Fruit fly (Drosophila melanogaster) whole organism, embryonic: ENCODE data around the gene CG42536.
A peak's percentile ranks its signal among the peaks of the same experiment; 100 is the strongest.

Experiments
- Adf1 ChIP-seq: fragments of 200-800 bp; sonication (Bioruptor generic); IDR thresholded peaks from 2 replicates; pipeline ENCODE4 v1.3.6; 2022; ENCODE audit warnings: missing biosample characterization, missing genetic modification characterization
- CG10267 ChIP-seq: fragments of 200-800 bp; sonication (Bioruptor generic); optimal IDR thresholded peaks from 2 replicates; lab custom pipeline; 2018; ENCODE audit warnings: missing biosample characterization, mild to moderate bottlenecking, missing genetic modification characterization, moderate library complexity
- CG10431 ChIP-seq: fragments of 200-800 bp; sonication (Bioruptor generic); optimal IDR thresholded peaks from 3 replicates; lab custom pipeline; 2018; ENCODE audit warnings: missing biosample characterization, mild to moderate bottlenecking, missing genetic modification characterization
- CG11085 ChIP-seq: fragments of 200-800 bp; sonication (Bioruptor generic); IDR thresholded peaks from 2 replicates; pipeline ENCODE4 v1.3.6; 2022; ENCODE audit warnings: missing biosample characterization, missing genetic modification characterization
- CG12942 ChIP-seq: fragments of 200-800 bp; sonication (Bioruptor generic); optimal IDR thresholded peaks from 3 replicates; lab custom pipeline; 2016; ENCODE audit warnings: missing biosample characterization, missing genetic modification characterization
- CG14441 ChIP-seq: fragments of 200-800 bp; sonication (Bioruptor generic); IDR thresholded peaks from 2 replicates; pipeline ENCODE4 v1.3.6; 2022; ENCODE audit warnings: missing biosample characterization, missing genetic modification characterization
- CG1602 ChIP-seq: fragments of 200-800 bp; sonication (Bioruptor generic); optimal IDR thresholded peaks from 3 replicates; lab custom pipeline; 2016; ENCODE audit warnings: missing biosample characterization, missing genetic modification characterization
- CG1603 ChIP-seq: fragments of 200-800 bp; sonication (Bioruptor generic); optimal IDR thresholded peaks from 2 replicates; lab custom pipeline; 2019; ENCODE audit warnings: missing biosample characterization, mild to moderate bottlenecking, missing genetic modification characterization, moderate library complexity
- CG17186 ChIP-seq: fragments of 200-800 bp; sonication (Bioruptor generic); optimal IDR thresholded peaks from 3 replicates; lab custom pipeline; 2017; ENCODE audit warnings: missing biosample characterization, missing genetic modification reagents, missing genetic modification characterization
- CG17328 ChIP-seq: fragments of 200-800 bp; sonication (Bioruptor generic); IDR thresholded peaks from 2 replicates; pipeline ENCODE4 v1.3.6; 2022; ENCODE audit warnings: missing biosample characterization, missing genetic modification characterization
- CG18262 ChIP-seq: fragments of 200-800 bp; optimal IDR thresholded peaks from 3 replicates; lab custom pipeline; 2019; ENCODE audit warnings: missing biosample characterization, mild to moderate bottlenecking, missing genetic modification characterization, moderate library complexity
- CG2712 ChIP-seq: fragments of 200-800 bp; optimal IDR thresholded peaks from 3 replicates; lab custom pipeline; 2019; ENCODE audit warnings: missing biosample characterization, mild to moderate bottlenecking, missing genetic modification characterization, moderate library complexity
- CG31441 ChIP-seq: fragments of 200-800 bp; sonication (Bioruptor generic); IDR thresholded peaks from 2 replicates; pipeline ENCODE4 v1.3.6; 2022; ENCODE audit warnings: missing biosample characterization, missing genetic modification characterization
- CG34376 ChIP-seq: fragments of 200-800 bp; sonication (Bioruptor generic); optimal IDR thresholded peaks from 2 replicates; lab custom pipeline; 2018; ENCODE audit warnings: missing biosample characterization, mild to moderate bottlenecking, missing genetic modification characterization
- CG3838 ChIP-seq: fragments of 200-800 bp; sonication (Bioruptor generic); optimal IDR thresholded peaks from 3 replicates; lab custom pipeline; 2016; ENCODE audit warnings: missing biosample characterization, missing genetic modification characterization
- CG6683 ChIP-seq: fragments of 200-800 bp; sonication (Bioruptor generic); optimal IDR thresholded peaks from 2 replicates; lab custom pipeline; 2017; ENCODE audit warnings: missing biosample characterization, mild to moderate bottlenecking, missing genetic modification characterization, missing genetic modification reagents
- CG7372 ChIP-seq: fragments of 200-800 bp; sonication (Bioruptor generic); IDR thresholded peaks from 2 replicates; pipeline ENCODE4 v1.3.6; 2022; ENCODE audit warnings: missing biosample characterization, missing genetic modification characterization
- CG7839 ChIP-seq: fragments of 200-800 bp; sonication (Bioruptor generic); optimal IDR thresholded peaks from 3 replicates; lab custom pipeline; 2018; ENCODE audit warnings: missing biosample characterization, mild to moderate bottlenecking, missing genetic modification characterization, moderate library complexity
- CG7987 ChIP-seq: fragments of 200-800 bp; sonication (Bioruptor generic); optimal IDR thresholded peaks from 2 replicates; lab custom pipeline; 2018; ENCODE audit warnings: missing biosample characterization, mild to moderate bottlenecking, missing genetic modification characterization, moderate library complexity
- CG8089 ChIP-seq: fragments of 200-800 bp; sonication (Bioruptor generic); optimal IDR thresholded peaks from 3 replicates; lab custom pipeline; 2016; ENCODE audit warnings: missing biosample characterization, missing genetic modification characterization
- CkIIα-i1 ChIP-seq: fragments of 200-800 bp; sonication (Bioruptor generic); IDR thresholded peaks from 2 replicates; pipeline ENCODE4 v1.3.6; 2022; ENCODE audit warnings: missing biosample characterization, missing genetic modification characterization
- HLH54F ChIP-seq: fragments of 200-800 bp; sonication (Bioruptor generic); optimal IDR thresholded peaks from 3 replicates; lab custom pipeline; 2016; ENCODE audit warnings: missing biosample characterization, missing genetic modification characterization
- HmgD ChIP-seq: fragments of 200-800 bp; sonication (Bioruptor generic); optimal IDR thresholded peaks from 3 replicates; lab custom pipeline; 2016; ENCODE audit warnings: missing biosample characterization, missing genetic modification characterization
- Lhr ChIP-seq: fragments of 200-800 bp; sonication (Bioruptor generic); optimal IDR thresholded peaks from 3 replicates; lab custom pipeline; 2017; ENCODE audit warnings: mild to moderate bottlenecking, missing biosample characterization, missing genetic modification reagents, missing genetic modification characterization
- MTF-1 ChIP-seq: fragments of 200-800 bp; sonication (Bioruptor generic); optimal IDR thresholded peaks from 2 replicates; lab custom pipeline; 2018; ENCODE audit warnings: missing biosample characterization, mild to moderate bottlenecking, missing genetic modification characterization, borderline replicate concordance
- Nf-YB ChIP-seq: fragments of 200-800 bp; sonication (Bioruptor generic); optimal IDR thresholded peaks from 3 replicates; lab custom pipeline; 2019; ENCODE audit warnings: missing biosample characterization, mild to moderate bottlenecking, missing genetic modification characterization, moderate library complexity
- NfI ChIP-seq: fragments of 200-800 bp; sonication (Bioruptor generic); optimal IDR thresholded peaks from 3 replicates; lab custom pipeline; 2018; ENCODE audit warnings: missing biosample characterization, mild to moderate bottlenecking, missing genetic modification characterization, moderate library complexity
- Ravus ChIP-seq: fragments of 200-800 bp; sonication (Bioruptor generic); IDR thresholded peaks from 2 replicates; pipeline ENCODE4 v1.3.6; 2022; ENCODE audit warnings: missing biosample characterization, missing genetic modification characterization
- Ssrp ChIP-seq: fragments of 200-800 bp; sonication (Bioruptor generic); optimal IDR thresholded peaks from 2 replicates; lab custom pipeline; 2018; ENCODE audit warnings: missing biosample characterization, mild to moderate bottlenecking, missing genetic modification characterization, moderate library complexity
- al ChIP-seq: fragments of 200-800 bp; sonication (Bioruptor generic); IDR thresholded peaks from 2 replicates; pipeline ENCODE4 v1.3.6; 2022; ENCODE audit warnings: missing biosample characterization, missing genetic modification characterization
- amos ChIP-seq: fragments of 200-800 bp; sonication (Bioruptor generic); IDR thresholded peaks from 2 replicates; pipeline ENCODE4 v1.3.6; 2022; ENCODE audit warnings: missing biosample characterization, missing genetic modification characterization; ENCODE audit not compliant: partially characterized antibody
- bsh ChIP-seq, 2 experiments: fragments of 200-800 bp; sonication (Bioruptor generic); optimal IDR thresholded peaks; 2 replicates each; lab custom pipeline; 2017 to 2018; ENCODE audit warnings: mild to moderate bottlenecking in 2 of 2, missing biosample characterization in 2 of 2, missing genetic modification characterization in 2 of 2, moderate library complexity in 1 of 2
- cg ChIP-seq: fragments of 200-800 bp; sonication (Bioruptor generic); optimal IDR thresholded peaks from 3 replicates; lab custom pipeline; 2019; ENCODE audit warnings: missing biosample characterization, mild to moderate bottlenecking, missing genetic modification characterization, moderate library complexity
- cwo ChIP-seq: fragments of 200-800 bp; sonication (Bioruptor generic); optimal IDR thresholded peaks from 3 replicates; lab custom pipeline; 2017; ENCODE audit warnings: missing biosample characterization, missing genetic modification characterization, mild to moderate bottlenecking, moderate library complexity, missing genetic modification reagents
- dan ChIP-seq: fragments of 200-800 bp; sonication (Bioruptor generic); IDR thresholded peaks from 2 replicates; pipeline ENCODE4 v1.3.6; 2022; ENCODE audit warnings: missing biosample characterization, missing genetic modification characterization
- gsb ChIP-seq: fragments of 200-800 bp; sonication (Bioruptor generic); IDR thresholded peaks from 2 replicates; pipeline ENCODE4 v1.3.6; 2022; ENCODE audit warnings: missing biosample characterization, missing genetic modification characterization
- gsb-n ChIP-seq: fragments of 200-800 bp; sonication (Bioruptor generic); optimal IDR thresholded peaks from 3 replicates; lab custom pipeline; 2018; ENCODE audit warnings: missing biosample characterization, mild to moderate bottlenecking, missing genetic modification characterization
- hth ChIP-seq: fragments of >200 bp; optimal IDR thresholded peaks from 2 replicates; lab custom pipeline; 2017; ENCODE audit warnings: inconsistent platforms
- lbe ChIP-seq: fragments of 200-800 bp; sonication (Bioruptor generic); optimal IDR thresholded peaks from 2 replicates; lab custom pipeline; 2016; ENCODE audit warnings: missing biosample characterization, mild to moderate bottlenecking, missing genetic modification characterization
- lov ChIP-seq, 2 experiments: fragments of 200-800 bp in 1 of 2; fragments of >200 bp in 1 of 2; sonication (Bioruptor generic) in 1 of 2; IDR thresholded peaks in 1 of 2; optimal IDR thresholded peaks in 1 of 2; 2 replicates in 1 of 2; 3 replicates in 1 of 2; pipeline versions ENCODE4 v1.3.6 to Lab custom; 2017 to 2022; ENCODE audit warnings: missing biosample characterization in 1 of 2, missing genetic modification characterization in 1 of 2
- maf-S ChIP-seq: fragments of 200-800 bp; sonication (Bioruptor generic); optimal IDR thresholded peaks from 2 replicates; lab custom pipeline; 2016; ENCODE audit warnings: missing biosample characterization, missing genetic modification characterization
- nerfin-1 ChIP-seq: fragments of 200-800 bp; sonication (Bioruptor generic); optimal IDR thresholded peaks from 3 replicates; lab custom pipeline; 2019; ENCODE audit warnings: missing biosample characterization, mild to moderate bottlenecking, missing genetic modification characterization, moderate library complexity
- oc ChIP-seq: fragments of 200-800 bp; sonication (Bioruptor generic); optimal IDR thresholded peaks from 2 replicates; lab custom pipeline; 2018; ENCODE audit warnings: missing biosample characterization, mild to moderate bottlenecking, missing genetic modification characterization, moderate library complexity
- onecut ChIP-seq: fragments of 200-800 bp; sonication (Bioruptor generic); IDR thresholded peaks from 2 replicates; pipeline ENCODE4 v1.3.6; 2022; ENCODE audit warnings: missing biosample characterization, missing genetic modification characterization
- pita ChIP-seq: fragments of 200-800 bp; sonication (Bioruptor generic); optimal IDR thresholded peaks from 2 replicates; lab custom pipeline; 2017; ENCODE audit warnings: missing biosample characterization, mild to moderate bottlenecking, missing genetic modification characterization
- ranshi ChIP-seq: fragments of 200-800 bp; sonication (Bioruptor generic); IDR thresholded peaks from 2 replicates; pipeline ENCODE4 v1.3.6; 2022; ENCODE audit warnings: missing biosample characterization, missing genetic modification characterization
- row ChIP-seq: fragments of 200-800 bp; sonication (Bioruptor generic); IDR thresholded peaks from 3 replicates; pipeline ENCODE4 v1.3.6; 2022; ENCODE audit warnings: missing biosample characterization, missing genetic modification characterization
- tgo ChIP-seq: fragments of 200-800 bp; sonication (Bioruptor generic); IDR thresholded peaks from 3 replicates; pipeline ENCODE4 v1.3.6; 2022; ENCODE audit warnings: missing biosample characterization, missing genetic modification characterization
- toy ChIP-seq: fragments of 200-800 bp; sonication (Bioruptor generic); IDR thresholded peaks from 2 replicates; pipeline ENCODE4 v1.3.6; 2022; ENCODE audit warnings: missing biosample characterization, missing genetic modification characterization
- unc-4 ChIP-seq: fragments of 200-800 bp; sonication (Bioruptor generic); IDR thresholded peaks from 2 replicates; pipeline ENCODE4 v1.3.6; 2022; ENCODE audit warnings: missing biosample characterization, missing genetic modification characterization; ENCODE audit not compliant: partially characterized antibody
- unpg ChIP-seq: fragments of 200-800 bp; sonication (Bioruptor generic); optimal IDR thresholded peaks from 3 replicates; lab custom pipeline; 2018; ENCODE audit warnings: missing biosample characterization, mild to moderate bottlenecking, missing genetic modification characterization, moderate library complexity

CG42536 gene

DNA sequence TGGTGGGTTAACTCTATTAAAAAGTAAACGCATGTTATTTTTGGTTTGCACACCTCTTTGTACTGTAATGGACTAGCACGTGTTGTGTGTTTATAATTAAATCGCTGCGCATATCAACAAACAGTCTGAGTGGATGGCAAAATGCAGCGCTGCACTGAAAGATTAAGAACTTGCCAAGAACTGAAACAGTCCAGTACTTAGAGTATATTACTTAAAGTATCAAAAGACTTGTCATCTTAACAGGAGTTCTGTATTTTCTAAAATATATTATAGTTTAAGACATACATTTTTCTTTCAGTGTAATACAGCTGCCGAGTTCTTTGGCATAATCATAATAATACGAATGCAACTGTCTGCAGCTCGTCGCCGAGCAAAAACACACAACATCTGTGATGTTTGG is 18.6 kb upstream of the CG42536 start:
- TF ChIP-seq CG2712 (tag; lab: Kevin White, UChicago), result peak; percentile 12
- TF ChIP-seq CG1603 (tag; lab: Kevin White, UChicago), result peak; percentile 13
- 0 out of 2 replicates have a peak, but pooled peaks have one; percentile 20 for TF ChIP-seq CG31441 (GFP tag; lab: Robert Waterston, UW)
- TF ChIP-seq dan (GFP tag; lab: Robert Waterston, UW), result no peak
- no peak for TF ChIP-seq al
- TF ChIP-seq CG3838 (GFP tag; lab: Kevin White, UChicago), result no peak
- no peak for TF ChIP-seq Ravus (GFP tag; lab: Robert Waterston, UW)
- no peak for TF ChIP-seq CG17328
- no peak for TF ChIP-seq tgo (GFP tag; lab: Robert Waterston, UW)
- TF ChIP-seq bsh (GFP tag; optimal IDR thresholded peaks at IDR 0.05; lab: Kevin White, UChicago), result peak in 1 of 2 experiments; percentile 53
- TF ChIP-seq maf-S, result no peak
- TF ChIP-seq HLH54F (GFP tag; lab: Kevin White, UChicago), result no peak
- TF ChIP-seq lbe, result no peak
- no peak for TF ChIP-seq CG1602 (GFP tag; lab: Kevin White, UChicago)
- TF ChIP-seq onecut (GFP tag; lab: Robert Waterston, UW), result no peak
- TF ChIP-seq hth, result no peak
- no peak for TF ChIP-seq CG7372 (GFP tag; lab: Robert Waterston, UW)
- no peak for TF ChIP-seq Adf1 (GFP tag; lab: Robert Waterston, UW)
- no peak for TF ChIP-seq cg
- TF ChIP-seq row (GFP tag; lab: Robert Waterston, UW), result no peak
- TF ChIP-seq MTF-1 (GFP tag; lab: Kevin White, UChicago), result no peak
- no peak for TF ChIP-seq pita (GFP tag; lab: Kevin White, UChicago)
- no peak for TF ChIP-seq unc-4
- TF ChIP-seq Ssrp (tag; lab: Kevin White, UChicago), result peak; percentile 9
- 0 out of 2 replicates have a peak, but pooled peaks have one; percentile 23 for TF ChIP-seq ranshi (GFP tag; lab: Robert Waterston, UW)
- TF ChIP-seq CG18262, result peak; percentile 11
- TF ChIP-seq CG14441 (GFP tag; lab: Robert Waterston, UW), result no peak
- no peak for TF ChIP-seq gsb-n (tag; lab: Kevin White, UChicago)
- TF ChIP-seq Lhr (GFP tag; lab: Kevin White, UChicago), result no peak
- no peak for TF ChIP-seq CG12942 (GFP tag; lab: Kevin White, UChicago)
- no peak for TF ChIP-seq CG11085 (GFP tag; lab: Robert Waterston, UW)
- TF ChIP-seq lov (optimal IDR thresholded peaks at IDR 0.05; lab: Kevin White, UChicago), result no peak
- TF ChIP-seq lov (GFP tag; IDR thresholded peaks at IDR 0.05; lab: Robert Waterston, UW), result no peak
- no peak for TF ChIP-seq CG8089 (GFP tag; lab: Kevin White, UChicago)
- no peak for TF ChIP-seq gsb (GFP tag; lab: Robert Waterston, UW)
- TF ChIP-seq CG10431 (GFP tag; lab: Kevin White, UChicago), result no peak
- TF ChIP-seq CkIIα-i1, result no peak
- no peak for TF ChIP-seq oc
- no peak for TF ChIP-seq toy (GFP tag; lab: Robert Waterston, UW)
- TF ChIP-seq cwo (GFP tag; lab: Kevin White, UChicago), result no peak
- TF ChIP-seq CG34376 (GFP tag; lab: Kevin White, UChicago), result no peak
- no peak for TF ChIP-seq nerfin-1 (tag; lab: Kevin White, UChicago)
- no peak for TF ChIP-seq CG17186
- TF ChIP-seq CG10267 (tag; lab: Kevin White, UChicago), result no peak
- no peak for TF ChIP-seq amos (GFP tag; lab: Robert Waterston, UW)
- no peak for TF ChIP-seq NfI
- TF ChIP-seq HmgD (GFP tag; lab: Kevin White, UChicago), result no peak
- no peak for TF ChIP-seq Nf-YB
- peak; percentile 6 for TF ChIP-seq CG7839 (tag; lab: Kevin White, UChicago)
- TF ChIP-seq unpg (GFP tag; lab: Kevin White, UChicago), result peak; percentile 17
- no peak for TF ChIP-seq CG6683 (GFP tag; lab: Kevin White, UChicago)
- TF ChIP-seq CG7987 (GFP tag; lab: Kevin White, UChicago), result no peak
